Worm (Caenorhabditis elegans): ENCODE data around the gene rpn-11.

rpn-11 gene

DNA sequence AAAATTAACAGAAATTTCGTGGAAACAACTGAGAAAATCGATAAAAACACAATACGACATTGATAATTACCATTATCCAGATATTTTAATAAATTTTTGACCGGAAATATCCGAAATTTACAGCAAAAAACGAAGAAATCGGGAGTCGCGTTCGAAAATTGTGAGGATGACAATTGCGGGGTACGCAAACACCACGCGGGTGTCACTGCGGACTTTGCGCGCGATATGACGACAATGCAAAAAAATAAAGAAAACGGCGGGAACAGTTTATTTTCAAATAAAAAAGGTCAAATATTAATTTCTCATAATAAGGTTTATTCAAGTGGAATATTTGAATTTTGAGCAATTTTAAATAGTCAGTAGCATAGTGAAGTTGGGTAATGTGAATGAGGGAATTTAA lies at the start of gene rpn-11 (continued):
- TF ChIP-seq unc-39 (tag; optimal IDR thresholded peaks at IDR 0.05): no peak
- TF ChIP-seq php-3 (GFP tag; IDR thresholded peaks at IDR 0.05): peak; percentile 60; the same call in 1 of the 2 replicates
- TF ChIP-seq ceh-28 (tag; optimal IDR thresholded peaks at IDR 0.05): no peak

DNA sequence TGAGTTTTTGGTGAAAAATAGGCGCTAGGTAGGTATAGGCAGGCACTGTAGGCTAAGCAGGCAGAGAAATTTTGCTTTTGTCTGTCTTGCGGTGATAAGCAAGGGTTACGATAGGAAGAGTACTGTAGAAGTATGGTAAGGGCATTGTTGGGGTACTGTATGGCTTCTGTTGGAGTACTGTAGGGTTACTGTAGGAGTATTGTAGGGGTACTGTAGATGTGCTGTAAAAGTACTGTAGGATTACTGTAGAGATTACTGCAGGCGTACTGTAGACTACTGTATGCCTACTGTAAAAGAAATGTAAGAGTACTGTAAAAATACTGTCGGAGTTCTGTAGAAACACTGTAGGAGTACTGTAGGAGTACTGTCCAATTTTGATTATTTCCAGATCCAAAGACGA lies 48.2 kb upstream of the rpn-11 start:
- no peak for TF ChIP-seq daf-19 (GFP tag; conservative IDR thresholded peaks at IDR 0.05)
- TF ChIP-seq unc-62 (GFP tag; optimal IDR thresholded peaks at IDR 0.05 in 1 of 2): peak in 1 of 2 experiments; percentile 58
- TF ChIP-seq unc-62 (tag; optimal IDR thresholded peaks at IDR 0.05): no peak
- TF ChIP-seq saeg-2 (GFP tag; IDR thresholded peaks at IDR 0.05): no peak
- peak in 1 of 2 experiments; percentile 39 for TF ChIP-seq lsy-2 (tag; optimal IDR thresholded peaks at IDR 0.05)
- TF ChIP-seq pha-4 (GFP tag; IDR thresholded peaks at IDR 0.05): no peak
- TF ChIP-seq pha-4 (tag; optimal IDR thresholded peaks at IDR 0.05): no peak
- no peak for TF ChIP-seq ceh-32 (tag; optimal IDR thresholded peaks at IDR 0.05; ENCODE audit: poor library complexity)
- no peak for TF ChIP-seq ztf-11 (tag; optimal IDR thresholded peaks at IDR 0.05)
- TF ChIP-seq sdz-12 (GFP tag; optimal IDR thresholded peaks at IDR 0.05): no peak
- TF ChIP-seq zfp-3 (GFP tag; conservative IDR thresholded peaks at IDR 0.05): peak; percentile 48; the same call in 1 of the 2 replicates
- TF ChIP-seq dmd-6 (GFP tag; IDR thresholded peaks at IDR 0.05): no peak
- no peak for TF ChIP-seq nhr-10 (tag; optimal IDR thresholded peaks at IDR 0.05)
- no peak for TF ChIP-seq Y105C5A.15 (GFP tag; IDR thresholded peaks at IDR 0.05)
- TF ChIP-seq Y75B8A.6 (GFP tag; IDR thresholded peaks at IDR 0.05): no peak
- TF ChIP-seq F26F4.8 (GFP tag; conservative IDR thresholded peaks at IDR 0.05): no peak

DNA sequence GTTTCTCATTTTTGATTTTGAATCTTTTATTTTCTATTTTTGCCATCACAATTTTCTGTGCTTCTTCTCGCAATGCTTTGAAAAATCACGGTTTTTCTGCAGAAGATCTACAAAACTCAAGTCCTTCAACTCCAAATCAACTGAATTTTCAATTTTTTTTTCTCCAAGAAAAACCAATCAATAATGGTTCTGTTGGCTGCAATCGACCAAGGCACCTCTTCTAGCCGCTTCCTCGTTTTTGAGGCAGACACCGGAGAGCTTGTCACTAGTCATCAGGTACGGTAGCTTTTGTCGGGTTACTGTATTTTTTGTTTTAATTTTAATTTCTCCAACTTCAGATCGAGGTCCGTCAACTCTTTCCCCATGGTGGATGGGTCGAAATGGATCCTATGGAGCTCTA lies 47.5 kb upstream of the rpn-11 start, which contains the start of gene R11F4.1:
R11F4.1 (plus strand) TSS at position 103 of the 400 bp plus-strand sequence.
- peak; percentile 97 for TF ChIP-seq aha-1 (tag)
- no peak for TF ChIP-seq hmg-1.1 (GFP tag; IDR thresholded peaks at IDR 0.05)

DNA sequence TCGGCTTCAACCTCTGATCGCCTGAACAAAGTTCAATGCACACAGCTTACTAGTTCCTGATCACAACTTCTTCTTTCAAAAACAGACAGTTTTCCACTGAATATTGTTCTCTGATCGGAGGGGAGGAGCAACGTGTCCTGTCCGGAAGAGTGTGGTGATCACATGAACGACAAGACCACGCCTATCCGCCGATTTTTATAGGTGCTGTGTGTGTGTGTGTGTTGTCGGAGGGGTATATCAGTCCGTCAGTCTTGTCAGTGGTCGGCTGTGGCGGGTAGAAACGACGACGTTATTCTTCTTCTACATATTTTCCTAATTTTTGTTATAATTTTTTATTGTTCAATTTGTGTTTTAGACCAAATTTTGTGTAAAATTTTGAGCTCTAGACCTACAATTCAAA lies 46.4 kb upstream of the rpn-11 start:
- TF ChIP-seq ceh-82 (tag; optimal IDR thresholded peaks at IDR 0.05): no peak
- TF ChIP-seq Y75B8A.6 (GFP tag; IDR thresholded peaks at IDR 0.05): no peak
- TF ChIP-seq unc-62 (GFP tag; optimal IDR thresholded peaks at IDR 0.05 in 1 of 2): peak in 1 of 2 experiments; percentile 24
- TF ChIP-seq unc-62 (tag; optimal IDR thresholded peaks at IDR 0.05): no peak
- no peak for TF ChIP-seq arid-1 (GFP tag; conservative IDR thresholded peaks at IDR 0.05)
- peak; percentile 51; the same call in 1 of the 2 replicates for TF ChIP-seq dmd-6 (GFP tag; IDR thresholded peaks at IDR 0.05)
- TF ChIP-seq aha-1 (tag): no peak
- TF ChIP-seq ama-1 (optimal IDR thresholded peaks at IDR 0.05): peak; percentile 1
- no peak for TF ChIP-seq lin-29 (GFP tag; IDR thresholded peaks at IDR 0.05)
- TF ChIP-seq zfp-3 (GFP tag; conservative IDR thresholded peaks at IDR 0.05): no peak
- no peak for TF ChIP-seq spr-1 (tag; optimal IDR thresholded peaks at IDR 0.05)
- no peak for TF ChIP-seq nhr-237 (tag; optimal IDR thresholded peaks at IDR 0.05)
- TF ChIP-seq hlh-11 (tag; optimal IDR thresholded peaks at IDR 0.05): peak; percentile 73
- TF ChIP-seq nhr-25 (tag; optimal IDR thresholded peaks at IDR 0.05; ENCODE audit: borderline replicate concordance, insufficient read depth): no peak
- peak; percentile 82 for TF ChIP-seq hlh-30 (tag; optimal IDR thresholded peaks at IDR 0.05; ENCODE audit: insufficient read depth)
- TF ChIP-seq ZK546.5 (tag; optimal IDR thresholded peaks at IDR 0.05): no peak
- TF ChIP-seq F49E8.2 (tag; optimal IDR thresholded peaks at IDR 0.05; ENCODE audit: borderline replicate concordance): no peak
- no peak for TF ChIP-seq duxl-1 (tag; optimal IDR thresholded peaks at IDR 0.05; ENCODE audit: poor library complexity)
- peak; percentile 88 for TF ChIP-seq mxl-3 (GFP tag; optimal IDR thresholded peaks at IDR 0.05)
- TF ChIP-seq egl-43 (GFP tag; IDR thresholded peaks at IDR 0.05): no peak
- no peak for TF ChIP-seq jun-1 (tag; optimal IDR thresholded peaks at IDR 0.05)
- no peak for TF ChIP-seq F10B5.3 (tag; optimal IDR thresholded peaks at IDR 0.05)
- no peak for TF ChIP-seq ctbp-1 (GFP tag; IDR thresholded peaks at IDR 0.05)
- TF ChIP-seq nhr-28 (tag; optimal IDR thresholded peaks at IDR 0.05): peak; percentile 73
- no peak for TF ChIP-seq fos-1 (tag; optimal IDR thresholded peaks at IDR 0.05)
- 0 out of 2 replicates have a peak, but pooled peaks have one; percentile 25 for TF ChIP-seq tra-1 (GFP tag; IDR thresholded peaks at IDR 0.05)
- no peak for TF ChIP-seq F26F4.8 (GFP tag; conservative IDR thresholded peaks at IDR 0.05)
- peak in 1 of 2 experiments; percentile 41 for TF ChIP-seq mdl-1 (tag; optimal IDR thresholded peaks at IDR 0.05)
- peak; percentile 39 for TF ChIP-seq nhr-77 (tag; optimal IDR thresholded peaks at IDR 0.05)
- TF ChIP-seq Y5F2A.4 (GFP tag; optimal IDR thresholded peaks at IDR 0.05): no peak
- TF ChIP-seq daf-16 (GFP tag; optimal IDR thresholded peaks at IDR 0.05): no peak
- peak; percentile 34 for TF ChIP-seq daf-16 (tag; optimal IDR thresholded peaks at IDR 0.05)

Measured in whole organism, L4 larva.